Worm (Caenorhabditis elegans): Measurements from ENCODE around the gene B0432.1.

ce11 chrII:283594-283993, 13.6 kb upstream of the B0432.1 start, which contains the start of gene B0432.9:
- no peak for TF ChIP-seq aha-1 (tag; optimal IDR thresholded peaks at IDR 0.05)
- no peak for TF ChIP-seq sox-4 (tag; optimal IDR thresholded peaks at IDR 0.05)
- no peak for TF ChIP-seq unc-62 (GFP tag; optimal IDR thresholded peaks at IDR 0.05)
- TF ChIP-seq sup-37 (GFP tag; optimal IDR thresholded peaks at IDR 0.05), result no peak
- TF ChIP-seq nhr-85 (tag), result no peak

All from whole organism, L1 larva.